Fruit fly (Drosophila melanogaster) whole organism, adult: ENCODE measurements around the gene sty.
A peak's percentile ranks its signal among the peaks of the same experiment; 100 is the strongest.

Experiments used
- CG11617 ChIP-seq: fragments of 200-800 bp; sonication (Bioruptor generic); optimal IDR thresholded peaks from 2 replicates; lab custom pipeline; 2017; ENCODE audit warnings: mild to moderate bottlenecking, missing biosample characterization, missing genetic modification reagents, missing genetic modification characterization
- CG12768 ChIP-seq: fragments of 200-800 bp; sonication (Bioruptor generic); optimal IDR thresholded peaks from 2 replicates; lab custom pipeline; 2017; ENCODE audit warnings: missing biosample characterization, missing genetic modification characterization, mild to moderate bottlenecking, moderate library complexity, missing genetic modification reagents
- CG14711 ChIP-seq: fragments of 200-800 bp; sonication (Bioruptor generic); optimal IDR thresholded peaks from 2 replicates; lab custom pipeline; 2018; ENCODE audit warnings: missing biosample characterization, mild to moderate bottlenecking, missing genetic modification characterization, moderate library complexity
- CG1620 ChIP-seq: fragments of 200-800 bp; sonication (Bioruptor generic); optimal IDR thresholded peaks from 2 replicates; lab custom pipeline; 2016; ENCODE audit warnings: missing biosample characterization, missing genetic modification characterization
- CG33017 ChIP-seq: fragments of 200-800 bp; sonication (Bioruptor generic); optimal IDR thresholded peaks from 2 replicates; lab custom pipeline; 2018; ENCODE audit warnings: missing biosample characterization, mild to moderate bottlenecking, missing genetic modification characterization, moderate library complexity
- CG5204 ChIP-seq: fragments of 200-800 bp; sonication (Bioruptor generic); optimal IDR thresholded peaks from 2 replicates; lab custom pipeline; 2016; ENCODE audit warnings: missing biosample characterization, missing genetic modification characterization
- CG7045 ChIP-seq: fragments of 200-800 bp; sonication (Bioruptor generic); optimal IDR thresholded peaks from 2 replicates; lab custom pipeline; 2017; ENCODE audit warnings: missing biosample characterization, mild to moderate bottlenecking, missing genetic modification characterization
- CG7101 ChIP-seq: fragments of 200-800 bp; sonication (Bioruptor generic); optimal IDR thresholded peaks from 2 replicates; lab custom pipeline; 2018; ENCODE audit warnings: missing biosample characterization, mild to moderate bottlenecking, missing genetic modification characterization, moderate library complexity
- Clk ChIP-seq: fragments of 200-800 bp; sonication (Bioruptor generic); optimal IDR thresholded peaks from 2 replicates; lab custom pipeline; 2017; ENCODE audit warnings: missing biosample characterization, missing genetic modification characterization
- Crg-1 ChIP-seq: fragments of 200-800 bp; sonication (Bioruptor generic); optimal IDR thresholded peaks from 2 replicates; lab custom pipeline; 2016; ENCODE audit warnings: missing biosample characterization, missing genetic modification characterization
- Hr96 ChIP-seq: fragments of 200-800 bp; sonication (Bioruptor generic); optimal IDR thresholded peaks from 2 replicates; lab custom pipeline; 2016; ENCODE audit warnings: missing biosample characterization, missing genetic modification characterization
- Mnt ChIP-seq: fragments of 200-800 bp; sonication (Bioruptor generic); optimal IDR thresholded peaks from 2 replicates; lab custom pipeline; 2016; ENCODE audit warnings: missing biosample characterization, mild to moderate bottlenecking, missing genetic modification characterization
- bab1 ChIP-seq: fragments of 200-800 bp; sonication (Bioruptor generic); optimal IDR thresholded peaks from 3 replicates; lab custom pipeline; 2019; ENCODE audit warnings: missing biosample characterization, mild to moderate bottlenecking, missing genetic modification characterization, moderate library complexity
- cic ChIP-seq: fragments of 200-800 bp; sonication (Bioruptor generic); optimal IDR thresholded peaks from 2 replicates; lab custom pipeline; 2017; ENCODE audit warnings: missing biosample characterization, mild to moderate bottlenecking, missing genetic modification characterization, moderate library complexity
- cnc ChIP-seq, 2 experiments: fragments of >200 bp; optimal IDR thresholded peaks; 2 replicates each; lab custom pipeline; 2017
- kay ChIP-seq: fragments of 200-800 bp; sonication (Bioruptor generic); peaks from one replicate; lab custom pipeline; 2016; ENCODE audit warnings: missing biosample characterization, missing genetic modification characterization, borderline replicate concordance
- ovo ChIP-seq: fragments of 200-800 bp; sonication (Bioruptor generic); optimal IDR thresholded peaks from 2 replicates; lab custom pipeline; 2016; ENCODE audit warnings: missing biosample characterization, missing genetic modification characterization
- pad ChIP-seq: fragments of 200-800 bp; sonication (Bioruptor generic); optimal IDR thresholded peaks from 3 replicates; lab custom pipeline; 2017; ENCODE audit warnings: missing biosample characterization, missing genetic modification characterization, mild to moderate bottlenecking, moderate library complexity, missing genetic modification reagents
- tj ChIP-seq: fragments of 200-800 bp; sonication (Bioruptor generic); optimal IDR thresholded peaks from 3 replicates; lab custom pipeline; 2017; ENCODE audit warnings: missing biosample characterization, mild to moderate bottlenecking, missing genetic modification characterization, moderate library complexity
- toe ChIP-seq: fragments of 200-800 bp; sonication (Bioruptor generic); optimal IDR thresholded peaks from 2 replicates; lab custom pipeline; 2016; ENCODE audit warnings: missing biosample characterization, missing genetic modification characterization

The sty gene

dm6 chr3L:3388708-3389665 lies 35.7 kb downstream of the sty start:
- TF ChIP-seq cic = no peak
- no peak for TF ChIP-seq toe (GFP tag; lab: Kevin White, UChicago)
- TF ChIP-seq CG7101 = no peak
- no peak for TF ChIP-seq CG33017 (tag; lab: Kevin White, UChicago)
- TF ChIP-seq CG12768 (GFP tag; lab: Kevin White, UChicago) = no peak

dm6 chr3L:3387619-3388018 lies 37.1 kb downstream of the sty start:
- TF ChIP-seq CG7101 (no peak), CG12768 (GFP tag; lab: Kevin White, UChicago) (no peak), tj (no peak)

dm6 chr3L:3386730-3387129 lies 38.0 kb downstream of the sty start:
- no peak for TF ChIP-seq toe (GFP tag; lab: Kevin White, UChicago)
- no peak for TF ChIP-seq Clk (GFP tag; lab: Kevin White, UChicago)
- no peak for TF ChIP-seq CG12768 (GFP tag; lab: Kevin White, UChicago)
- TF ChIP-seq Hr96 (GFP tag; lab: Kevin White, UChicago) = no peak
- TF ChIP-seq pad = no peak
- no peak for TF ChIP-seq CG7101
- TF ChIP-seq ovo (GFP tag; lab: Kevin White, UChicago) = no peak
- no peak for TF ChIP-seq bab1 (GFP tag; lab: Kevin White, UChicago)
- TF ChIP-seq CG7045 (GFP tag; lab: Kevin White, UChicago) = no peak
- TF ChIP-seq cic = no peak
- no peak for TF ChIP-seq CG1620
- no peak for TF ChIP-seq Crg-1 (GFP tag; lab: Kevin White, UChicago)

- peak; percentile 55 for TF ChIP-seq tj
- no peak for TF ChIP-seq Hr96 (GFP tag; lab: Kevin White, UChicago)
These were observed 39.3 kb downstream of the sty start for dm6 chr3L:3385437-3385802.

- TF ChIP-seq cic (no peak), toe (GFP tag; lab: Kevin White, UChicago) (no peak), CG11617 (GFP tag; lab: Kevin White, UChicago) (no peak), CG5204 (GFP tag; lab: Kevin White, UChicago) (no peak), tj (no peak), CG1620 (no peak), CG7045 (GFP tag; lab: Kevin White, UChicago) (no peak), Clk (GFP tag; lab: Kevin White, UChicago) (no peak), ovo (GFP tag; lab: Kevin White, UChicago) (no peak), bab1 (GFP tag; lab: Kevin White, UChicago) (no peak), CG12768 (GFP tag; lab: Kevin White, UChicago) (no peak), kay (GFP tag; lab: Kevin White, UChicago) (no peak), Crg-1 (GFP tag; lab: Kevin White, UChicago) (no peak), CG7101 (no peak), Mnt (GFP tag; lab: Kevin White, UChicago) (no peak), pad (no peak), CG14711 (tag; lab: Kevin White, UChicago) (no peak), cnc (optimal IDR thresholded peaks at IDR 0.05; lab: Kevin White, UChicago) (no peak), CG33017 (tag; lab: Kevin White, UChicago) (no peak), Hr96 (GFP tag; lab: Kevin White, UChicago) (no peak)
These were observed 39.9 kb downstream of the sty start for dm6 chr3L:3384596-3385436.

dm6 chr3L:3383965-3384595 lies 40.7 kb downstream of the sty start:
- no peak for TF ChIP-seq bab1 (GFP tag; lab: Kevin White, UChicago)
- TF ChIP-seq CG7045 (GFP tag; lab: Kevin White, UChicago) = no peak
- TF ChIP-seq toe (GFP tag; lab: Kevin White, UChicago) = no peak
- no peak for TF ChIP-seq pad
- TF ChIP-seq tj = no peak
- TF ChIP-seq Hr96 (GFP tag; lab: Kevin White, UChicago) = no peak

- TF ChIP-seq tj = no peak
- peak; percentile 62 for TF ChIP-seq kay (GFP tag; lab: Kevin White, UChicago)
These were observed 42.3 kb downstream of the sty start for dm6 chr3L:3382489-3382879.
